Fruit fly (Drosophila melanogaster) whole organism, embryonic: ENCODE results near the gene Antp.

ENCODE experiments used
- CG9876 ChIP-seq: fragments of 200-800 bp; sonication (Bioruptor generic); optimal IDR thresholded peaks from 2 replicates; lab custom pipeline; 2016; ENCODE audit warnings: missing biosample characterization, missing genetic modification characterization
- Sox102F ChIP-seq: fragments of 200-800 bp; sonication (Bioruptor generic); optimal IDR thresholded peaks from 2 replicates; lab custom pipeline; 2018; ENCODE audit warnings: missing biosample characterization, mild to moderate bottlenecking, missing genetic modification characterization, moderate library complexity
- vvl ChIP-seq: fragments of 200-800 bp; sonication (Bioruptor generic); IDR thresholded peaks from 2 replicates; pipeline ENCODE4 v1.3.6; 2022; ENCODE audit warnings: missing biosample characterization, missing genetic modification characterization

dm6 chr3R:7029434-7029833 is 30.4 kb upstream of the Antp start:
- TF ChIP-seq CG9876 (no peak), vvl (GFP tag; lab: Robert Waterston, UW) (no peak), Sox102F (GFP tag; lab: Kevin White, UChicago) (no peak)
